Fruit fly (Drosophila melanogaster) whole organism, adult: Measurements from ENCODE around the gene Edem1.

ENCODE experiments used
- CG11617 ChIP-seq: fragments of 200-800 bp; sonication (Bioruptor generic); optimal IDR thresholded peaks from 2 replicates; lab custom pipeline; 2017; ENCODE audit warnings: mild to moderate bottlenecking, missing biosample characterization, missing genetic modification reagents, missing genetic modification characterization
- CG12768 ChIP-seq: fragments of 200-800 bp; sonication (Bioruptor generic); optimal IDR thresholded peaks from 2 replicates; lab custom pipeline; 2017; ENCODE audit warnings: missing biosample characterization, missing genetic modification characterization, mild to moderate bottlenecking, moderate library complexity, missing genetic modification reagents
- CG1620 ChIP-seq: fragments of 200-800 bp; sonication (Bioruptor generic); optimal IDR thresholded peaks from 2 replicates; lab custom pipeline; 2016; ENCODE audit warnings: missing biosample characterization, missing genetic modification characterization
- CG33017 ChIP-seq: fragments of 200-800 bp; sonication (Bioruptor generic); optimal IDR thresholded peaks from 2 replicates; lab custom pipeline; 2018; ENCODE audit warnings: missing biosample characterization, mild to moderate bottlenecking, missing genetic modification characterization, moderate library complexity
- CG5204 ChIP-seq: fragments of 200-800 bp; sonication (Bioruptor generic); optimal IDR thresholded peaks from 2 replicates; lab custom pipeline; 2016; ENCODE audit warnings: missing biosample characterization, missing genetic modification characterization
- CG7045 ChIP-seq: fragments of 200-800 bp; sonication (Bioruptor generic); optimal IDR thresholded peaks from 2 replicates; lab custom pipeline; 2017; ENCODE audit warnings: missing biosample characterization, mild to moderate bottlenecking, missing genetic modification characterization
- bab1 ChIP-seq: fragments of 200-800 bp; sonication (Bioruptor generic); optimal IDR thresholded peaks from 3 replicates; lab custom pipeline; 2019; ENCODE audit warnings: missing biosample characterization, mild to moderate bottlenecking, missing genetic modification characterization, moderate library complexity
- cic ChIP-seq: fragments of 200-800 bp; sonication (Bioruptor generic); optimal IDR thresholded peaks from 2 replicates; lab custom pipeline; 2017; ENCODE audit warnings: missing biosample characterization, mild to moderate bottlenecking, missing genetic modification characterization, moderate library complexity
- kay ChIP-seq: fragments of 200-800 bp; sonication (Bioruptor generic); peaks from one replicate; lab custom pipeline; 2016; ENCODE audit warnings: missing biosample characterization, missing genetic modification characterization, borderline replicate concordance

DNA sequence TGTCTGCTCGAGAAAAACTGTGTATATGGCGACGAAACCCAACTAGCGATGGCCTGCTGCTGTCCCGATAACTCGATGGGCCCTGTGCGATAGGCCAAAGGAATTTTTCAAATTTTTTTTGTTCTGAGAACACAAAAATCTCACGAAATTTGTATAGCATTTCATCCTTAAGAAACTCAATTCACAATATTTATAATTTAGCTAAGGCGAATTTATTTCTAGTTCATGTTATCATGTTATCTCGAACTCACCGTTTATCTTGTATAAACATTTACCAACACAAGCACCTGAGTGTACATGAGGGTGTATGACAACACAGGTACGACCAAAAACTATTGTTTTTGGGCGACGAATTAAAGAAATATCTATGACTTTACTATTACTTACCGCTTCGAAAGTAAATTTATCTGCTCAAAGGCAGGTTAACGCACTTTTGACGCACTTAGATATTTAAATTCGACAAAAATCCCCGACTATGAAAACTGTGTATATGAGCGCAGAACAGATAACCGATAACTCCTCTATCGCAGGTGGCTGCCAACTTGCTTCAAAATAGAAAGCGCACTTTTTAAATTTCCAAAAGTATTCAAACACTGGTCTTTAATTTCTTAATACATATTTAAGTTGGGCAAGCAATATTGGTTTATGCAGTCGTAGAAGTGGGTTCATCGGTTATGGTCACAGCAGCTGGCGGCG lies 8.4 kb downstream of the Edem1 start, which contains the start of gene arm:
- TF ChIP-seq CG1620 (peak; percentile 56), CG5204 (GFP tag; lab: Kevin White, UChicago) (no peak), CG7045 (GFP tag; lab: Kevin White, UChicago) (no peak), cic (GFP tag; lab: Kevin White, UChicago) (no peak), kay (GFP tag; lab: Kevin White, UChicago) (no peak), CG33017 (tag; lab: Kevin White, UChicago) (no peak), CG12768 (GFP tag; lab: Kevin White, UChicago) (no peak), bab1 (peak; percentile 11), CG11617 (GFP tag; lab: Kevin White, UChicago) (peak; percentile 41)
